Worm (Caenorhabditis elegans): ENCODE results near the gene nkat-3.

ce11 chrX:15408577-15408976 lies 33.0 kb upstream of the nkat-3 start:
- TF ChIP-seq nhr-237 (tag; optimal IDR thresholded peaks at IDR 0.05) (no peak), lin-39 (tag; optimal IDR thresholded peaks at IDR 0.05) (no peak), hlh-30 (tag; optimal IDR thresholded peaks at IDR 0.05; ENCODE audit: insufficient read depth) (no peak), egl-27 (tag; optimal IDR thresholded peaks at IDR 0.05) (no peak), aha-1 (tag) (peak; percentile 55)
